Fruit fly (Drosophila melanogaster) whole organism, embryonic: ENCODE results near the gene CG1542.
A peak's percentile ranks its signal among the peaks of the same experiment; 100 is the strongest.

Experiments used
- CG1024 ChIP-seq: fragments of 200-800 bp; sonication (Bioruptor generic); IDR thresholded peaks from 2 replicates; pipeline ENCODE4 v1.3.6; 2022; ENCODE audit warnings: missing biosample characterization, missing genetic modification characterization
- CG12219 ChIP-seq: fragments of 200-800 bp; sonication (Bioruptor generic); optimal IDR thresholded peaks from 3 replicates; lab custom pipeline; 2018; ENCODE audit warnings: missing biosample characterization, mild to moderate bottlenecking, missing genetic modification characterization
- CG12391 ChIP-seq: fragments of 200-800 bp; sonication (Bioruptor generic); optimal IDR thresholded peaks from 3 replicates; lab custom pipeline; 2018; ENCODE audit warnings: missing biosample characterization, mild to moderate bottlenecking, missing genetic modification characterization, moderate library complexity
- CG13424 ChIP-seq: fragments of 200-800 bp; sonication (Bioruptor generic); optimal IDR thresholded peaks from 2 replicates; lab custom pipeline; 2019; ENCODE audit warnings: missing biosample characterization, mild to moderate bottlenecking, missing genetic modification characterization, moderate library complexity
- CG17361 ChIP-seq: fragments of 200-800 bp; sonication (Bioruptor generic); IDR thresholded peaks from 3 replicates; pipeline ENCODE4 v1.3.6; 2022; ENCODE audit warnings: missing biosample characterization, missing genetic modification characterization
- CG17829 ChIP-seq: fragments of 200-800 bp; optimal IDR thresholded peaks from 2 replicates; lab custom pipeline; 2019; ENCODE audit warnings: missing biosample characterization, mild to moderate bottlenecking, missing genetic modification characterization, moderate library complexity
- CG31441 ChIP-seq: fragments of 200-800 bp; sonication (Bioruptor generic); IDR thresholded peaks from 2 replicates; pipeline ENCODE4 v1.3.6; 2022; ENCODE audit warnings: missing biosample characterization, missing genetic modification characterization
- CG34376 ChIP-seq: fragments of 200-800 bp; sonication (Bioruptor generic); optimal IDR thresholded peaks from 2 replicates; lab custom pipeline; 2018; ENCODE audit warnings: missing biosample characterization, mild to moderate bottlenecking, missing genetic modification characterization
- CG3995 ChIP-seq: fragments of 200-800 bp; sonication (Bioruptor generic); optimal IDR thresholded peaks from 3 replicates; lab custom pipeline; 2016; ENCODE audit warnings: missing biosample characterization, missing genetic modification characterization
- CG6683 ChIP-seq: fragments of 200-800 bp; sonication (Bioruptor generic); optimal IDR thresholded peaks from 2 replicates; lab custom pipeline; 2017; ENCODE audit warnings: missing biosample characterization, mild to moderate bottlenecking, missing genetic modification characterization, missing genetic modification reagents
- CG8478 ChIP-seq: fragments of >200 bp; optimal IDR thresholded peaks from 2 replicates; lab custom pipeline; 2018
- CG9437 ChIP-seq: fragments of 200-800 bp; sonication (Bioruptor generic); optimal IDR thresholded peaks from 2 replicates; lab custom pipeline; 2018; ENCODE audit warnings: missing biosample characterization, mild to moderate bottlenecking, missing genetic modification characterization
- CG9797 ChIP-seq: fragments of 200-800 bp; sonication (Bioruptor generic); optimal IDR thresholded peaks from 3 replicates; lab custom pipeline; 2018; ENCODE audit warnings: missing biosample characterization, mild to moderate bottlenecking, missing genetic modification characterization
- Chrac-16 ChIP-seq: fragments of 200-800 bp; sonication (Bioruptor generic); optimal IDR thresholded peaks from 3 replicates; lab custom pipeline; 2016; ENCODE audit warnings: missing biosample characterization, missing genetic modification characterization
- Deaf1 ChIP-seq: fragments of 200-800 bp; optimal IDR thresholded peaks from 3 replicates; lab custom pipeline; 2019; ENCODE audit warnings: missing biosample characterization, mild to moderate bottlenecking, missing genetic modification characterization, moderate library complexity
- Dip2 ChIP-seq: fragments of 200-800 bp; sonication (Bioruptor generic); IDR thresholded peaks from 2 replicates; pipeline ENCODE4 v1.3.6; 2022; ENCODE audit warnings: missing biosample characterization, missing genetic modification characterization
- Fer2 ChIP-seq: fragments of 200-800 bp; sonication (Bioruptor generic); optimal IDR thresholded peaks from 2 replicates; lab custom pipeline; 2018; ENCODE audit warnings: missing biosample characterization, mild to moderate bottlenecking, missing genetic modification characterization, moderate library complexity
- H15 ChIP-seq: fragments of 200-800 bp; sonication (Bioruptor generic); IDR thresholded peaks from 3 replicates; pipeline ENCODE4 v1.3.6; 2022; ENCODE audit warnings: missing biosample characterization, missing genetic modification characterization
- Hey ChIP-seq: fragments of 200-800 bp; sonication (Bioruptor generic); optimal IDR thresholded peaks from 3 replicates; lab custom pipeline; 2018; ENCODE audit warnings: missing biosample characterization, mild to moderate bottlenecking, missing genetic modification characterization
- HmgD ChIP-seq: fragments of 200-800 bp; sonication (Bioruptor generic); optimal IDR thresholded peaks from 3 replicates; lab custom pipeline; 2016; ENCODE audit warnings: missing biosample characterization, missing genetic modification characterization
- Hr51 ChIP-seq, 2 experiments: fragments of 200-800 bp; sonication (Bioruptor generic); optimal IDR thresholded peaks; 2 replicates in 1 of 2; 3 replicates in 1 of 2; lab custom pipeline; 2016 to 2018; ENCODE audit warnings: missing biosample characterization in 2 of 2, missing genetic modification characterization in 2 of 2, mild to moderate bottlenecking in 1 of 2, moderate library complexity in 1 of 2
- Hr78 ChIP-seq, 2 experiments: fragments of 200-800 bp in 1 of 2; fragments of >200 bp in 1 of 2; sonication (Bioruptor generic) in 1 of 2; optimal IDR thresholded peaks; 2 replicates each; lab custom pipeline; 2017 to 2019; ENCODE audit warnings: missing biosample characterization in 2 of 2, missing genetic modification characterization in 2 of 2, mild to moderate bottlenecking in 1 of 2, moderate library complexity in 1 of 2
- Opbp ChIP-seq: fragments of 200-800 bp; sonication (Bioruptor generic); IDR thresholded peaks from 3 replicates; pipeline ENCODE4 v1.3.6; 2022; ENCODE audit warnings: missing biosample characterization, missing genetic modification characterization; ENCODE audit not compliant: partially characterized antibody
- Optix ChIP-seq: fragments of 200-800 bp; sonication (Bioruptor generic); IDR thresholded peaks from 3 replicates; pipeline ENCODE4 v1.3.6; 2022; ENCODE audit warnings: missing biosample characterization, missing genetic modification characterization
- Pdp1 ChIP-seq, 2 experiments: fragments of 200-800 bp; sonication (Bioruptor generic); optimal IDR thresholded peaks; 3 replicates each; lab custom pipeline; 2016; ENCODE audit warnings: missing biosample characterization in 2 of 2, missing genetic modification characterization in 2 of 2, mild to moderate bottlenecking in 1 of 2, moderate library complexity in 1 of 2
- Sox102F ChIP-seq: fragments of 200-800 bp; sonication (Bioruptor generic); optimal IDR thresholded peaks from 2 replicates; lab custom pipeline; 2018; ENCODE audit warnings: missing biosample characterization, mild to moderate bottlenecking, missing genetic modification characterization, moderate library complexity
- Tbp ChIP-seq: fragments of >200 bp; optimal IDR thresholded peaks from 2 replicates; lab custom pipeline; 2018; ENCODE audit warnings: missing biosample characterization, missing genetic modification characterization
- ac ChIP-seq: fragments of 200-800 bp; sonication (Bioruptor generic); optimal IDR thresholded peaks from 3 replicates; lab custom pipeline; 2017; ENCODE audit warnings: missing biosample characterization, mild to moderate bottlenecking, missing genetic modification characterization
- amos ChIP-seq: fragments of 200-800 bp; sonication (Bioruptor generic); IDR thresholded peaks from 2 replicates; pipeline ENCODE4 v1.3.6; 2022; ENCODE audit warnings: missing biosample characterization, missing genetic modification characterization; ENCODE audit not compliant: partially characterized antibody
- bowl ChIP-seq: fragments of 200-800 bp; sonication (Bioruptor generic); IDR thresholded peaks from 2 replicates; pipeline ENCODE4 v1.3.6; 2022; ENCODE audit warnings: missing biosample characterization, missing genetic modification characterization
- br ChIP-seq: fragments of >200 bp; optimal IDR thresholded peaks from 2 replicates; lab custom pipeline; 2017
- ci ChIP-seq: fragments of 200-800 bp; sonication (Bioruptor generic); IDR thresholded peaks from 3 replicates; pipeline ENCODE4 v1.3.6; 2022; ENCODE audit warnings: missing biosample characterization, missing genetic modification characterization
- crc ChIP-seq: fragments of 200-800 bp; sonication (Bioruptor generic); optimal IDR thresholded peaks from 2 replicates; lab custom pipeline; 2016; ENCODE audit warnings: missing biosample characterization, missing genetic modification characterization
- gcm ChIP-seq: fragments of 200-800 bp; sonication (Bioruptor generic); optimal IDR thresholded peaks from 2 replicates; lab custom pipeline; 2019; ENCODE audit warnings: missing biosample characterization, mild to moderate bottlenecking, missing genetic modification characterization, moderate library complexity
- gfzf ChIP-seq: fragments of 200-800 bp; sonication (Bioruptor generic); optimal IDR thresholded peaks from 2 replicates; lab custom pipeline; 2016; ENCODE audit warnings: missing biosample characterization, mild to moderate bottlenecking, missing genetic modification characterization, moderate library complexity
- gt ChIP-seq: fragments of 200-800 bp; sonication (Bioruptor generic); IDR thresholded peaks from 2 replicates; pipeline ENCODE4 v1.3.6; 2022; ENCODE audit warnings: missing biosample characterization, missing genetic modification characterization
- ind ChIP-seq: fragments of 200-800 bp; sonication (Bioruptor generic); optimal IDR thresholded peaks from 3 replicates; lab custom pipeline; 2016; ENCODE audit warnings: missing biosample characterization, missing genetic modification characterization
- lbe ChIP-seq: fragments of 200-800 bp; sonication (Bioruptor generic); optimal IDR thresholded peaks from 2 replicates; lab custom pipeline; 2016; ENCODE audit warnings: missing biosample characterization, mild to moderate bottlenecking, missing genetic modification characterization
- lola ChIP-seq, 3 experiments: fragments of >200 bp in 2 of 3; fragments of 200-800 bp in 1 of 3; sonication (Bioruptor generic) in 1 of 3; optimal IDR thresholded peaks; 2 replicates each; lab custom pipeline; 2017 to 2019; ENCODE audit warnings: missing biosample characterization in 3 of 3, missing genetic modification characterization in 3 of 3, mild to moderate bottlenecking in 1 of 3, moderate library complexity in 1 of 3
- mam ChIP-seq: fragments of 200-800 bp; sonication (Bioruptor generic); optimal IDR thresholded peaks from 3 replicates; lab custom pipeline; 2016; ENCODE audit warnings: missing biosample characterization, missing genetic modification characterization
- mirr ChIP-seq: fragments of 200-800 bp; sonication (Bioruptor generic); optimal IDR thresholded peaks from 3 replicates; lab custom pipeline; 2018; ENCODE audit warnings: missing biosample characterization, mild to moderate bottlenecking, missing genetic modification characterization
- nau ChIP-seq: fragments of 200-800 bp; sonication (Bioruptor generic); optimal IDR thresholded peaks from 3 replicates; lab custom pipeline; 2017; ENCODE audit warnings: missing biosample characterization, mild to moderate bottlenecking, missing genetic modification characterization, missing genetic modification reagents
- pita ChIP-seq: fragments of 200-800 bp; sonication (Bioruptor generic); optimal IDR thresholded peaks from 2 replicates; lab custom pipeline; 2017; ENCODE audit warnings: missing biosample characterization, mild to moderate bottlenecking, missing genetic modification characterization
- pnt ChIP-seq: fragments of 200-800 bp; sonication (Bioruptor generic); optimal IDR thresholded peaks from 3 replicates; lab custom pipeline; 2016; ENCODE audit warnings: missing biosample characterization, missing genetic modification characterization
- repo ChIP-seq: fragments of 200-800 bp; sonication (Bioruptor generic); optimal IDR thresholded peaks from 2 replicates; lab custom pipeline; 2016; ENCODE audit warnings: missing biosample characterization, missing genetic modification characterization
- toy ChIP-seq: fragments of 200-800 bp; sonication (Bioruptor generic); IDR thresholded peaks from 2 replicates; pipeline ENCODE4 v1.3.6; 2022; ENCODE audit warnings: missing biosample characterization, missing genetic modification characterization
- trh ChIP-seq: fragments of 200-800 bp; sonication (Bioruptor generic); optimal IDR thresholded peaks from 2 replicates; lab custom pipeline; 2016; ENCODE audit warnings: missing biosample characterization, missing genetic modification characterization
- twi ChIP-seq: fragments of 200-800 bp; optimal IDR thresholded peaks from 2 replicates; lab custom pipeline; 2019; ENCODE audit warnings: missing biosample characterization, mild to moderate bottlenecking, missing genetic modification characterization, moderate library complexity
- unpg ChIP-seq: fragments of 200-800 bp; sonication (Bioruptor generic); optimal IDR thresholded peaks from 3 replicates; lab custom pipeline; 2018; ENCODE audit warnings: missing biosample characterization, mild to moderate bottlenecking, missing genetic modification characterization, moderate library complexity

Gene CG1542

DNA sequence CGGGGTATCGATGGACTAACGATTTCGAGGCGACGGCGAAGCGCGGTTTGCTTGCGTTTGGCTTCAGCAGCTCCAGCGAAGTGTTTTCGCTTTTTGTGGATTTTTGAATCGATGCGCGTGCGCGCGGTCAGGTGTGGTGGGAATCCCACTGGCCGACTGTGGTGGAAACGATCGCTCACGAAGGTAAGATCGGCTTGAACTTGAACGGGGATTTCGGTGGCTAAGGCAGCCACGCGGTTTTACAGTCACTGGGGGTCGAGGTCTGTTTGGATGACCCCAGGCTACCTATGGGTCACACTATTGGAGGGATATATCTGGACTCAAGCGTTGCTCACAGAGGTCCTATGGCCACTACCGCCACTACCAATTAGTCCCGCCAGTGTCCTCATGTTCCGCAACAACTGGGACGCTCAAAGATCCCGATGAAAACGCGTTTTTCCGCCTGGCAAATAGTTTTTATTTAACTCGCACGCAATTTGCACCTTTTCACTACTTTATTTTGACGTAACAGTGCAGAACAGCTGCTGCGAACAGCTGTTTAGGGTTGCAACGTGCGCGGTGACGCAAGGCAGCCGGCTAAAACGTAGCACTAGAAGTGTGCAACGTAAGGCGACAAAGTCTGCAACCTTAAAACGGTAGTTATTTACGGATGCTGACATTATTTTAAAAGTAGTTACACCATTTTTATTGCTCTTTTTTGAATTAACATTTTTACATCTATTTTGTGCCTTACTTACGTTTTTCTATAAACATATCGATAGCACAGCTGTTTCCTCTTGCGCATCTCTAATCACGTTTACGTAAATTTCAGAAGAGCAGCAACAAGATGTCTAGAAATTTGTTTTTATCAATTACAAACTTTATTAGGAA, 39.1 kb downstream of the CG1542 start, which contains the start of the genes qless and mRpL32:
Gene qless (minus strand): TSS at position 516 of the 870 bp plus-strand sequence.
Gene mRpL32 (plus strand): TSS at position 780 of the 870 bp plus-strand sequence.
- peak; percentile 48 for TF ChIP-seq CG12391 (tag; lab: Kevin White, UChicago)
- TF ChIP-seq Deaf1 (tag; lab: Kevin White, UChicago), result peak; percentile 94
- no peak for TF ChIP-seq CG34376 (GFP tag; lab: Kevin White, UChicago)
- TF ChIP-seq CG3995 (GFP tag; lab: Kevin White, UChicago), result peak; percentile 65
- no peak for TF ChIP-seq br
- peak; percentile 68 for TF ChIP-seq CG1024
- TF ChIP-seq Hey, result no peak
- peak; percentile 24; the same call in 1 of the 3 replicates for TF ChIP-seq Opbp
- no peak for TF ChIP-seq HmgD (GFP tag; lab: Kevin White, UChicago)
- no peak for TF ChIP-seq Optix (GFP tag; lab: Robert Waterston, UW)
- peak; percentile 71 to 99 for TF ChIP-seq Pdp1 (GFP tag; optimal IDR thresholded peaks at IDR 0.05; lab: Kevin White, UChicago)
- TF ChIP-seq ind (GFP tag; lab: Kevin White, UChicago), result peak; percentile 83
- TF ChIP-seq Fer2 (tag; lab: Kevin White, UChicago), result peak; percentile 45
- TF ChIP-seq pnt (GFP tag; lab: Kevin White, UChicago), result peak; percentile 39
- peak; percentile 68 for TF ChIP-seq ci (GFP tag; lab: Robert Waterston, UW)
- TF ChIP-seq crc (GFP tag; lab: Kevin White, UChicago), result peak; percentile 52
- TF ChIP-seq pita (GFP tag; lab: Kevin White, UChicago), result no peak
- TF ChIP-seq H15 (GFP tag; lab: Robert Waterston, UW), result peak; percentile 80
- TF ChIP-seq Dip2 (GFP tag; lab: Robert Waterston, UW), result peak; percentile 29; the same call in 1 of the 2 replicates
- no peak for TF ChIP-seq CG6683 (GFP tag; lab: Kevin White, UChicago)
- TF ChIP-seq Hr51 (GFP tag; optimal IDR thresholded peaks at IDR 0.05; lab: Kevin White, UChicago), result no peak
- TF ChIP-seq CG12219 (GFP tag; lab: Kevin White, UChicago), result no peak
- peak in 1 of 3 experiments; percentile 34 for TF ChIP-seq lola (GFP tag; optimal IDR thresholded peaks at IDR 0.05; lab: Kevin White, UChicago)
- no peak for TF ChIP-seq toy (GFP tag; lab: Robert Waterston, UW)
- peak; percentile 48 for TF ChIP-seq repo (GFP tag; lab: Kevin White, UChicago)
- peak; percentile 67 for TF ChIP-seq lbe
- peak in 1 of 2 experiments; percentile 100 for TF ChIP-seq Hr78 (GFP tag; optimal IDR thresholded peaks at IDR 0.05; lab: Kevin White, UChicago)
- TF ChIP-seq CG8478 (lab: Kevin White, UChicago), result no peak
- peak; percentile 65 for TF ChIP-seq amos (GFP tag; lab: Robert Waterston, UW)
- peak; percentile 47; the same call in 1 of the 2 replicates for TF ChIP-seq CG31441 (GFP tag; lab: Robert Waterston, UW)
- TF ChIP-seq CG9437 (GFP tag; lab: Kevin White, UChicago), result peak; percentile 100
- no peak for TF ChIP-seq twi (tag; lab: Kevin White, UChicago)
- peak; percentile 45 for TF ChIP-seq CG13424 (tag; lab: Kevin White, UChicago)
- peak; percentile 87 for TF ChIP-seq CG17829
- TF ChIP-seq bowl, result no peak
- peak; percentile 14 for TF ChIP-seq mirr
- peak; percentile 24 for TF ChIP-seq gcm
- peak; percentile 49 for TF ChIP-seq gfzf (GFP tag; lab: Kevin White, UChicago)
- TF ChIP-seq CG17361 (GFP tag; lab: Robert Waterston, UW), result peak; percentile 86
- TF ChIP-seq Sox102F (GFP tag; lab: Kevin White, UChicago), result peak; percentile 36
- peak; percentile 54 for TF ChIP-seq Chrac-16 (GFP tag; lab: Kevin White, UChicago)
- TF ChIP-seq gt (GFP tag; lab: Robert Waterston, UW), result peak; percentile 80
- peak; percentile 78 for TF ChIP-seq mam (GFP tag; lab: Kevin White, UChicago)
- TF ChIP-seq Tbp (GFP tag; lab: Kevin White, UChicago), result no peak
- TF ChIP-seq CG9797 (GFP tag; lab: Kevin White, UChicago), result peak; percentile 42
- peak; percentile 72 for TF ChIP-seq nau (GFP tag; lab: Kevin White, UChicago)
- TF ChIP-seq ac (GFP tag; lab: Kevin White, UChicago), result no peak
- no peak for TF ChIP-seq trh
- peak; percentile 53 for TF ChIP-seq unpg (GFP tag; lab: Kevin White, UChicago)
